Fruit fly (Drosophila melanogaster): ENCODE results near the gene CG31142.
A peak's percentile ranks its signal among the peaks of the same experiment; 100 is the strongest.

The CG31142 gene

dm6 chr3R:23889922-23890321 is 39.1 kb upstream of the CG31142 start, which contains the start of gene Pli (continued):
- no peak for TF ChIP-seq croc (GFP tag; conservative IDR thresholded peaks at IDR 0.05)
- no peak for TF ChIP-seq zfh2 (GFP tag; optimal IDR thresholded peaks at IDR 0.05)
- TF ChIP-seq CG18011 (GFP tag; optimal IDR thresholded peaks at IDR 0.05), result no peak
- no peak for TF ChIP-seq Bteb2 (GFP tag; optimal IDR thresholded peaks at IDR 0.05)
- peak; percentile 16 for TF ChIP-seq CoRest (tag; optimal IDR thresholded peaks at IDR 0.05)
- no peak for TF ChIP-seq mld (GFP tag; IDR thresholded peaks at IDR 0.05; ENCODE audit: partially characterized antibody)
- peak; percentile 62 for TF ChIP-seq Ets97D (GFP tag; optimal IDR thresholded peaks at IDR 0.05)
- TF ChIP-seq pros (GFP tag; optimal IDR thresholded peaks at IDR 0.05), result no peak
- no peak for TF ChIP-seq Asciz (GFP tag; optimal IDR thresholded peaks at IDR 0.05)
- TF ChIP-seq hkb (optimal IDR thresholded peaks at IDR 0.05), result peak; percentile 6
- TF ChIP-seq hkb (GFP tag; IDR thresholded peaks at IDR 0.05), result no peak
- TF ChIP-seq ci (GFP tag; IDR thresholded peaks at IDR 0.05), result no peak
- no peak for TF ChIP-seq usp (GFP tag; optimal IDR thresholded peaks at IDR 0.05)
- peak; percentile 23 for TF ChIP-seq exex (tag; optimal IDR thresholded peaks at IDR 0.05)
- peak; percentile 68 for TF ChIP-seq nmo (GFP tag; optimal IDR thresholded peaks at IDR 0.05)
- no peak for TF ChIP-seq Xrp1 (GFP tag; IDR thresholded peaks at IDR 0.05)
- peak; percentile 32 for TF ChIP-seq Sry-δ (GFP tag; optimal IDR thresholded peaks at IDR 0.05)
- TF ChIP-seq sens (GFP tag), result peak; percentile 84
- TF ChIP-seq CG11085 (GFP tag; IDR thresholded peaks at IDR 0.05), result no peak
- TF ChIP-seq CG17328 (GFP tag; IDR thresholded peaks at IDR 0.05), result no peak
- no peak for TF ChIP-seq esg (GFP tag; conservative IDR thresholded peaks at IDR 0.05)
- TF ChIP-seq CG7271 (tag; optimal IDR thresholded peaks at IDR 0.05), result peak; percentile 34
- no peak for TF ChIP-seq gt (GFP tag; IDR thresholded peaks at IDR 0.05)
- no peak for TF ChIP-seq CG14050 (GFP tag; IDR thresholded peaks at IDR 0.05)
- TF ChIP-seq chn (GFP tag; optimal IDR thresholded peaks at IDR 0.05), result no peak
- no peak for TF ChIP-seq gem (tag; optimal IDR thresholded peaks at IDR 0.05)
- TF ChIP-seq CG12659 (GFP tag; optimal IDR thresholded peaks at IDR 0.05), result peak; percentile 77
- TF ChIP-seq Hand (GFP tag; optimal IDR thresholded peaks at IDR 0.05), result no peak
- no peak for TF ChIP-seq sna (GFP tag; IDR thresholded peaks at IDR 0.05; ENCODE audit: partially characterized antibody)
- no peak for TF ChIP-seq pfk (GFP tag; optimal IDR thresholded peaks at IDR 0.05)
- TF ChIP-seq Pdp1 (GFP tag; optimal IDR thresholded peaks at IDR 0.05), result peak in 1 of 2 experiments; percentile 78
- TF ChIP-seq h (optimal IDR thresholded peaks at IDR 0.05), result no peak
- TF ChIP-seq ind (GFP tag; optimal IDR thresholded peaks at IDR 0.05), result no peak
- no peak for TF ChIP-seq D19B (GFP tag; optimal IDR thresholded peaks at IDR 0.05)
- TF ChIP-seq CG2889 (GFP tag; IDR thresholded peaks at IDR 0.05), result no peak
- TF ChIP-seq CG10321 (GFP tag; IDR thresholded peaks at IDR 0.05), result no peak
- peak; percentile 73 for TF ChIP-seq kah (GFP tag; optimal IDR thresholded peaks at IDR 0.05)
- TF ChIP-seq dm (GFP tag; optimal IDR thresholded peaks at IDR 0.05), result peak; percentile 7
- peak; percentile 47 for TF ChIP-seq BEAF-32 (GFP tag; optimal IDR thresholded peaks at IDR 0.05)
- TF ChIP-seq Hmx (GFP tag; optimal IDR thresholded peaks at IDR 0.05), result no peak
- no peak for TF ChIP-seq Xbp1 (GFP tag; optimal IDR thresholded peaks at IDR 0.05)
- peak; percentile 14 for TF ChIP-seq YL-1 (GFP tag; optimal IDR thresholded peaks at IDR 0.05)
- no peak for TF ChIP-seq pnt (GFP tag; optimal IDR thresholded peaks at IDR 0.05)
- peak in 1 of 3 experiments; percentile 68 for TF ChIP-seq Stat92E (GFP tag; optimal IDR thresholded peaks at IDR 0.05)
- peak; percentile 85 for TF ChIP-seq CG3995 (GFP tag; optimal IDR thresholded peaks at IDR 0.05)
- no peak for TF ChIP-seq ERR (GFP tag; optimal IDR thresholded peaks at IDR 0.05)
- peak; percentile 49 for TF ChIP-seq CG15601 (tag; optimal IDR thresholded peaks at IDR 0.05)
- TF ChIP-seq crc (GFP tag; optimal IDR thresholded peaks at IDR 0.05), result no peak
- no peak for TF ChIP-seq btn (GFP tag; optimal IDR thresholded peaks at IDR 0.05)
- TF ChIP-seq CG2120 (GFP tag; optimal IDR thresholded peaks at IDR 0.05), result peak; percentile 7
- TF ChIP-seq stwl (tag; optimal IDR thresholded peaks at IDR 0.05), result peak; percentile 62
- TF ChIP-seq CTCF (GFP tag; optimal IDR thresholded peaks at IDR 0.05), result peak; percentile 56
- TF ChIP-seq Deaf1 (tag; optimal IDR thresholded peaks at IDR 0.05), result peak; percentile 44

Measured in whole organism, embryonic.